Worm (Caenorhabditis elegans): ENCODE data around the gene Y37D8A.19.

Gene Y37D8A.19

DNA sequence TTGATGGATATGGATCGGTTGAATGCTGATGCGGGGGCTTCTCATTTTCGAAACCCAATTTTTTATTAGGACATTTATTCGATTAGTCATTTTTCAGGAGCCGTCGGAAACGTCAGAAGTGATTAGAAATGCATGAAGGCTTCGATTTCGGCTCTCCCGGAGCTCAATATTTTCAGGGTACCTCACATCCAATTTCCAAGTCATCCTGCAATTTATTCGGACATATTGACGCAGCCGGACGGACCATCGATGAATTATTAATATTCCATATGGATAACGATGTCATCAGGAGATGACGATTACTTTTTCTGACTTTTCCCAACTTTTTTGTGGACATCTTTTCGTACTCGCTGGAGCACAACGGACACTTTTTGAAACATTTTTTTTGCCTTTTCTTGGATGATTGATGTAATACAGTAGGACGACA is 23.0 kb upstream of the Y37D8A.19 start (continued):
- TF ChIP-seq pha-4 (tag; optimal IDR thresholded peaks at IDR 0.05): no peak
- TF ChIP-seq let-607 (tag; optimal IDR thresholded peaks at IDR 0.05): peak; percentile 13 to 45
- TF ChIP-seq bed-1 (GFP tag; IDR thresholded peaks at IDR 0.05): no peak
- TF ChIP-seq hlh-12 (tag; optimal IDR thresholded peaks at IDR 0.05): no peak
- TF ChIP-seq C06A6.2 (GFP tag; conservative IDR thresholded peaks at IDR 0.05): no peak
- TF ChIP-seq F52B5.7 (tag; optimal IDR thresholded peaks at IDR 0.05): peak; percentile 68
- peak; percentile 51; the same call in 1 of the 2 replicates for TF ChIP-seq mcd-1 (GFP tag; IDR thresholded peaks at IDR 0.05)
- TF ChIP-seq B0019.2 (GFP tag; conservative IDR thresholded peaks at IDR 0.05): no peak
- TF ChIP-seq lsy-27 (tag; optimal IDR thresholded peaks at IDR 0.05; ENCODE audit: borderline replicate concordance, insufficient read depth): no peak
- TF ChIP-seq madf-8 (GFP tag; conservative IDR thresholded peaks at IDR 0.05): 0 out of 2 replicates have a peak, but pooled peaks have one; percentile 11
- TF ChIP-seq lin-54 (GFP tag; optimal IDR thresholded peaks at IDR 0.05): peak; percentile 46
- TF ChIP-seq zim-3 (tag; optimal IDR thresholded peaks at IDR 0.05): no peak
- TF ChIP-seq pbrm-1 (GFP tag; IDR thresholded peaks at IDR 0.05): 0 out of 2 replicates have a peak, but pooled peaks have one; percentile 65
- TF ChIP-seq xnd-1 (tag; optimal IDR thresholded peaks at IDR 0.05): peak; percentile 12
- TF ChIP-seq tbp1 (GFP tag; optimal IDR thresholded peaks at IDR 0.05): no peak
- TF ChIP-seq mel-28 (tag; optimal IDR thresholded peaks at IDR 0.05; ENCODE audit: borderline replicate concordance): no peak
- TF ChIP-seq sdz-38 (tag; optimal IDR thresholded peaks at IDR 0.05): peak; percentile 39
- peak; percentile 74 for TF ChIP-seq ceh-79 (tag; optimal IDR thresholded peaks at IDR 0.05)
- peak; percentile 75 for TF ChIP-seq B0035.1 (tag; optimal IDR thresholded peaks at IDR 0.05)
- TF ChIP-seq somi-1 (GFP tag; optimal IDR thresholded peaks at IDR 0.05): no peak
- TF ChIP-seq ZK185.1 (tag; optimal IDR thresholded peaks at IDR 0.05; ENCODE audit: poor library complexity, severe bottlenecking): no peak
- no peak for TF ChIP-seq ztf-6 (GFP tag; IDR thresholded peaks at IDR 0.05)
- TF ChIP-seq attf-6 (GFP tag; IDR thresholded peaks at IDR 0.05): peak; percentile 56
- TF ChIP-seq B0336.3 (GFP tag; IDR thresholded peaks at IDR 0.05): peak; percentile 83
- no peak for TF ChIP-seq ccch-3 (GFP tag; optimal IDR thresholded peaks at IDR 0.05)
- TF ChIP-seq zfh-2 (GFP tag; conservative IDR thresholded peaks at IDR 0.05): no peak
- TF ChIP-seq F57C9.4 (tag; optimal IDR thresholded peaks at IDR 0.05): no peak
- TF ChIP-seq F39B2.1 (GFP tag; IDR thresholded peaks at IDR 0.05): peak; percentile 64; the same call in 1 of the 2 replicates
- no peak for TF ChIP-seq let-526 (GFP tag; IDR thresholded peaks at IDR 0.05)
- 0 out of 2 replicates have a peak, but pooled peaks have one; percentile 24 for TF ChIP-seq nfya-2 (GFP tag; IDR thresholded peaks at IDR 0.05)
- no peak for TF ChIP-seq lsl-1 (GFP tag; optimal IDR thresholded peaks at IDR 0.05)
- peak; percentile 86; the same call in 1 of the 2 replicates for TF ChIP-seq cebp-2 (GFP tag; IDR thresholded peaks at IDR 0.05)
- peak; percentile 73; the same call in 1 of the 2 replicates for TF ChIP-seq Y79H2A.3 (GFP tag; conservative IDR thresholded peaks at IDR 0.05)
- no peak for TF ChIP-seq sea-2 (GFP tag; IDR thresholded peaks at IDR 0.05)
- no peak for TF ChIP-seq unc-130 (GFP tag; optimal IDR thresholded peaks at IDR 0.05)
- TF ChIP-seq F57A8.1 (GFP tag; optimal IDR thresholded peaks at IDR 0.05): no peak
- no peak for TF ChIP-seq nhr-179 (tag; optimal IDR thresholded peaks at IDR 0.05)
- TF ChIP-seq K12H6.12 (tag; optimal IDR thresholded peaks at IDR 0.05): no peak
- no peak for TF ChIP-seq lir-1 (GFP tag; conservative IDR thresholded peaks at IDR 0.05)
- peak; percentile 71 for TF ChIP-seq lin-40 (tag; optimal IDR thresholded peaks at IDR 0.05)
- no peak for TF ChIP-seq attf-3 (GFP tag; conservative IDR thresholded peaks at IDR 0.05)
- peak; percentile 25 for TF ChIP-seq hmg-1.2 (GFP tag; IDR thresholded peaks at IDR 0.05)
- TF ChIP-seq ceh-91 (GFP tag; IDR thresholded peaks at IDR 0.05): 0 out of 2 replicates have a peak, but pooled peaks have one; percentile 9
- no peak for TF ChIP-seq tbx-9 (tag; optimal IDR thresholded peaks at IDR 0.05; ENCODE audit: borderline replicate concordance)
- TF ChIP-seq F23B12.7 (tag; optimal IDR thresholded peaks at IDR 0.05; ENCODE audit: insufficient read depth): no peak
- peak; percentile 78 for TF ChIP-seq chd-7 (tag; optimal IDR thresholded peaks at IDR 0.05)
- TF ChIP-seq dpl-1 (GFP tag; optimal IDR thresholded peaks at IDR 0.05): no peak
- TF ChIP-seq rcor-1 (GFP tag; IDR thresholded peaks at IDR 0.05): no peak; the same call in 1 of the 2 replicates

Measured in whole organism, young adult.